Worm (Caenorhabditis elegans): Measurements from ENCODE around the gene Y56A3A.31.

ce11 chrIII:11974414-11974813 is at the start of gene Y56A3A.31:
- no peak for TF ChIP-seq nhr-28 (tag; optimal IDR thresholded peaks at IDR 0.05)
- no peak for TF ChIP-seq unc-120 (tag; optimal IDR thresholded peaks at IDR 0.05; ENCODE audit: poor library complexity, severe bottlenecking)
- TF ChIP-seq bed-3 (GFP tag; optimal IDR thresholded peaks at IDR 0.05), result no peak
- no peak for TF ChIP-seq elt-1 (tag; optimal IDR thresholded peaks at IDR 0.05; ENCODE audit: borderline replicate concordance, insufficient read depth)
- TF ChIP-seq unc-39 (tag; optimal IDR thresholded peaks at IDR 0.05), result no peak
- TF ChIP-seq snpc-4 (tag; optimal IDR thresholded peaks at IDR 0.05), result no peak
- TF ChIP-seq unc-62 (GFP tag; optimal IDR thresholded peaks at IDR 0.05), result no peak
- TF ChIP-seq nhr-76 (tag; optimal IDR thresholded peaks at IDR 0.05), result no peak
- no peak for TF ChIP-seq M03D4.4 (tag; optimal IDR thresholded peaks at IDR 0.05)
- TF ChIP-seq nhr-237 (tag; optimal IDR thresholded peaks at IDR 0.05), result no peak
- no peak for TF ChIP-seq ztf-11 (tag; optimal IDR thresholded peaks at IDR 0.05)
- no peak for TF ChIP-seq nhr-12 (tag; optimal IDR thresholded peaks at IDR 0.05)
